Worm (Caenorhabditis elegans) whole organism, L3 larva: ENCODE data around the gene his-2.

Experiments
- ZK546.5 ChIP-seq: sonication (generic microtip); optimal IDR thresholded peaks from 2 replicates; lab custom pipeline; 2017; ENCODE audit warnings: missing biosample characterization, missing genetic modification characterization
- ama-1 ChIP-seq: fragments of 150-350 bp; optimal IDR thresholded peaks from 2 replicates; lab custom pipeline; 2018
- ceh-16 ChIP-seq: sonication (generic microtip); optimal IDR thresholded peaks from 2 replicates; lab custom pipeline; 2017; ENCODE audit warnings: missing biosample characterization, missing genetic modification characterization
- ceh-28 ChIP-seq: fragments of 150-350 bp; optimal IDR thresholded peaks from 2 replicates; lab custom pipeline; 2014; ENCODE audit warnings: missing biosample characterization, missing genetic modification reagents, missing genetic modification characterization
- ceh-82 ChIP-seq: fragments of 150-350 bp; optimal IDR thresholded peaks from 2 replicates; lab custom pipeline; 2014; ENCODE audit warnings: missing biosample characterization, missing genetic modification characterization
- ceh-9 ChIP-seq: sonication (generic microtip); optimal IDR thresholded peaks from 2 replicates; lab custom pipeline; 2018; ENCODE audit warnings: missing biosample characterization, missing genetic modification characterization
- daf-12 ChIP-seq: fragments of 150-350 bp; optimal IDR thresholded peaks from 2 replicates; lab custom pipeline; 2014; ENCODE audit warnings: missing biosample characterization, missing genetic modification reagents, missing genetic modification characterization
- egl-5 ChIP-seq: fragments of 150-350 bp; optimal IDR thresholded peaks from 2 replicates; lab custom pipeline; 2017; ENCODE audit warnings: missing biosample characterization, missing genetic modification reagents, missing genetic modification characterization, inconsistent platforms
- elt-1 ChIP-seq: fragments of 150-350 bp; optimal IDR thresholded peaks from 2 replicates; lab custom pipeline; 2014; ENCODE audit warnings: missing biosample characterization, missing genetic modification characterization
- elt-2 ChIP-seq: sonication (generic microtip); optimal IDR thresholded peaks from 2 replicates; lab custom pipeline; 2016; ENCODE audit warnings: missing genetic modification reagents, mild to moderate bottlenecking, missing genetic modification characterization, missing compliant biosample characterization
- elt-3 ChIP-seq, 3 experiments: fragments of 150-350 bp in 1 of 3; sonication (generic microtip) in 2 of 3; optimal IDR thresholded peaks; 2 replicates in 2 of 3; 4 replicates in 1 of 3; lab custom pipeline; 2014 to 2017; ENCODE audit warnings: missing biosample characterization in 3 of 3, missing genetic modification characterization in 3 of 3
- fkh-10 ChIP-seq: sonication (generic microtip); optimal IDR thresholded peaks from 2 replicates; lab custom pipeline; 2017; ENCODE audit warnings: missing biosample characterization, missing genetic modification reagents, missing genetic modification characterization
- hmg-11 ChIP-seq: sonication (generic microtip); optimal IDR thresholded peaks from 2 replicates; lab custom pipeline; 2016; ENCODE audit warnings: missing genetic modification characterization, missing compliant biosample characterization
- jun-1 ChIP-seq: fragments of 150-350 bp; optimal IDR thresholded peaks from 2 replicates; lab custom pipeline; 2014; ENCODE audit warnings: missing biosample characterization, missing genetic modification reagents, missing genetic modification characterization
- lin-15B ChIP-seq: fragments of 150-350 bp; optimal IDR thresholded peaks from 2 replicates; lab custom pipeline; 2014; ENCODE audit warnings: missing biosample characterization, missing genetic modification characterization
- lin-39 ChIP-seq: fragments of 150-350 bp; optimal IDR thresholded peaks from 2 replicates; lab custom pipeline; 2018; ENCODE audit warnings: missing biosample characterization, missing genetic modification reagents, missing genetic modification characterization
- lsy-12 ChIP-seq: sonication (generic microtip); optimal IDR thresholded peaks from 2 replicates; lab custom pipeline; 2016; ENCODE audit warnings: mild to moderate bottlenecking, missing genetic modification characterization, missing compliant biosample characterization
- mdl-1 ChIP-seq: fragments of 150-350 bp; optimal IDR thresholded peaks from 2 replicates; lab custom pipeline; 2014; ENCODE audit warnings: missing biosample characterization, missing genetic modification characterization
- mml-1 ChIP-seq: fragments of 150-350 bp; sonication (generic microtip); optimal IDR thresholded peaks from 3 replicates; lab custom pipeline; 2014; ENCODE audit warnings: missing biosample characterization, missing genetic modification characterization
- nfya-1 ChIP-seq: sonication (generic microtip); optimal IDR thresholded peaks from 2 replicates; lab custom pipeline; 2017; ENCODE audit warnings: missing genetic modification characterization, mild to moderate bottlenecking, missing compliant biosample characterization, antibody characterized with exemption, moderate library complexity; ENCODE audit not compliant: insufficient read depth
- nhr-11 ChIP-seq: fragments of 150-350 bp; optimal IDR thresholded peaks from 2 replicates; lab custom pipeline; 2014; ENCODE audit warnings: missing biosample characterization, missing genetic modification characterization
- nhr-12 ChIP-seq: fragments of 150-350 bp; optimal IDR thresholded peaks from 2 replicates; lab custom pipeline; 2014; ENCODE audit warnings: missing biosample characterization, missing genetic modification characterization
- nhr-237 ChIP-seq: fragments of 150-350 bp; optimal IDR thresholded peaks from 2 replicates; lab custom pipeline; 2014; ENCODE audit warnings: missing biosample characterization, missing genetic modification characterization
- nhr-28 ChIP-seq: fragments of 150-350 bp; optimal IDR thresholded peaks from 2 replicates; lab custom pipeline; 2014; ENCODE audit warnings: missing biosample characterization, missing genetic modification characterization
- nhr-43 ChIP-seq: sonication (generic microtip); optimal IDR thresholded peaks from 2 replicates; lab custom pipeline; 2016; ENCODE audit warnings: mild to moderate bottlenecking, missing genetic modification characterization, missing compliant biosample characterization; ENCODE audit not compliant: poor library complexity, severe bottlenecking
- nhr-67 ChIP-seq: fragments of 150-350 bp; optimal IDR thresholded peaks from 2 replicates; lab custom pipeline; 2014; ENCODE audit warnings: missing biosample characterization, missing genetic modification characterization
- nhr-76 ChIP-seq: fragments of 150-350 bp; sonication (generic microtip); optimal IDR thresholded peaks from 5 replicates; lab custom pipeline; 2014; ENCODE audit warnings: missing biosample characterization, missing genetic modification characterization
- pha-4 ChIP-seq: fragments of 150-350 bp; optimal IDR thresholded peaks from 2 replicates; lab custom pipeline; 2014; ENCODE audit warnings: missing biosample characterization, missing genetic modification reagents, missing genetic modification characterization
- pqm-1 ChIP-seq: fragments of 150-350 bp; optimal IDR thresholded peaks from 2 replicates; lab custom pipeline; 2017; ENCODE audit warnings: missing biosample characterization, missing genetic modification characterization, inconsistent platforms
- sea-2 ChIP-seq: fragments of 150-350 bp; sonication (generic microtip); optimal IDR thresholded peaks from 4 replicates; lab custom pipeline; 2014; ENCODE audit warnings: missing biosample characterization, missing genetic modification reagents, missing genetic modification characterization
- skn-1 ChIP-seq: fragments of 150-350 bp; optimal IDR thresholded peaks from 2 replicates; lab custom pipeline; 2014; ENCODE audit warnings: missing biosample characterization, missing genetic modification characterization
- zag-1 ChIP-seq: fragments of 150-350 bp; optimal IDR thresholded peaks from 2 replicates; lab custom pipeline; 2014; ENCODE audit warnings: missing biosample characterization, missing genetic modification characterization
- ztf-11 ChIP-seq: fragments of 150-350 bp; optimal IDR thresholded peaks from 2 replicates; lab custom pipeline; 2014; ENCODE audit warnings: missing biosample characterization, missing genetic modification characterization
- ztf-4 ChIP-seq: fragments of 150-350 bp; optimal IDR thresholded peaks from 2 replicates; lab custom pipeline; 2014; ENCODE audit warnings: missing biosample characterization, missing genetic modification characterization

his-2 gene

ce11 chrV:16047508-16047907, 5.4 kb upstream of the his-2 start, which contains the start of gene str-198:
Gene str-198, plus strand, starts transcription at chrV:16047808.
- no peak for TF ChIP-seq mdl-1 (tag; lab: Kevin White, UChicago)
- no peak for TF ChIP-seq lsy-12 (tag; lab: Kevin White, UChicago)
- TF ChIP-seq daf-12 (tag; lab: Kevin White, UChicago): no peak
- TF ChIP-seq pqm-1 (tag; lab: Kevin White, UChicago): no peak
- TF ChIP-seq elt-3 (tag; optimal IDR thresholded peaks at IDR 0.05; lab: Kevin White, UChicago): no peak
- TF ChIP-seq fkh-10 (GFP tag; lab: Kevin White, UChicago): no peak
- TF ChIP-seq hmg-11: no peak
- no peak for TF ChIP-seq mml-1
- no peak for TF ChIP-seq lin-39
- no peak for TF ChIP-seq nhr-67 (tag; lab: Kevin White, UChicago)
- no peak for TF ChIP-seq lin-15B (tag; lab: Kevin White, UChicago)
- no peak for TF ChIP-seq ama-1 (lab: Kevin White, UChicago)
- no peak for TF ChIP-seq nhr-12
- TF ChIP-seq sea-2: no peak
- TF ChIP-seq nhr-28 (tag; lab: Kevin White, UChicago): no peak
- no peak for TF ChIP-seq ZK546.5 (tag; lab: Kevin White, UChicago)
- TF ChIP-seq ztf-4 (tag; lab: Kevin White, UChicago): no peak
- no peak for TF ChIP-seq ceh-16 (tag; lab: Kevin White, UChicago)
- TF ChIP-seq ceh-9 (tag; lab: Kevin White, UChicago): no peak
- no peak for TF ChIP-seq egl-5 (tag; lab: Kevin White, UChicago)
- TF ChIP-seq, all 47 proteins: peak for 0

DNA sequence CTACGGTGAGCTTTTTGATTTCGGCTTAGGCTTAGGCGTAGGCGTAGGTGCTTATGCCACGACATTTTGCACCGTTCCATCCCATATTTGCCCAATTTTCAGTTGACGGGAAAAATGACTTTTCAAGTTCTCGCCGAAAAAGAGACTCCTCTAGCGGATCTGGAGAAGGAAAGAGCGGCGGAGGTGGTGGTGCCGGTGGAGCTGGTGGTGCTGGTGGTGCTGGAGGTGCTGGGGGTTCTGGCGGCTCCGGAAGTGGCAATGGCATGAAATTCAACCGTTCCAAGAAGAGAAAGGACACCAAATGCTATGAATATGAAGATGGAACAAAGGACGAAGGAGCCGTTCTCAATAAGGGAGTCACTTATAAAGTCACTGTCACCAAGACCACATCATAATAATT, 5.0 kb upstream of the his-2 start:
- TF ChIP-seq skn-1 (tag; lab: Kevin White, UChicago) (no peak), nhr-11 (tag; lab: Kevin White, UChicago) (no peak), egl-5 (tag; lab: Kevin White, UChicago) (no peak), elt-1 (tag; lab: Kevin White, UChicago) (no peak), elt-2 (tag; lab: Kevin White, UChicago) (no peak), nhr-43 (tag; lab: Kevin White, UChicago) (no peak), zag-1 (tag; lab: Kevin White, UChicago) (no peak)

- TF ChIP-seq lin-15B (tag; lab: Kevin White, UChicago): no peak
- TF ChIP-seq nhr-28 (tag; lab: Kevin White, UChicago): no peak
- TF ChIP-seq ceh-82 (tag; lab: Kevin White, UChicago): no peak
- TF ChIP-seq nhr-76 (tag; lab: Kevin White, UChicago): no peak
- TF ChIP-seq ztf-4 (tag; lab: Kevin White, UChicago): no peak
- TF ChIP-seq ztf-11 (tag; lab: Kevin White, UChicago): no peak
- no peak for TF ChIP-seq lsy-12 (tag; lab: Kevin White, UChicago)
- TF ChIP-seq pqm-1 (tag; lab: Kevin White, UChicago): no peak
- no peak for TF ChIP-seq nfya-1
These were observed 4.5 kb upstream of the his-2 start, which contains the start of gene ZK285.2 for ce11 chrV:16046573-16046972. Gene ZK285.2, plus strand, starts transcription at chrV:16046873.

ce11 chrV:16045837-16046236, 3.8 kb upstream of the his-2 start, which contains the start of gene T10C6.15:
Gene T10C6.15, minus strand, starts transcription at chrV:16045940.
- TF ChIP-seq elt-2 (tag; lab: Kevin White, UChicago) (peak; percentile 99), pha-4 (tag; lab: Kevin White, UChicago) (peak; percentile 90), jun-1 (tag; lab: Kevin White, UChicago) (peak; percentile 82), nhr-76 (tag; lab: Kevin White, UChicago) (no peak), pqm-1 (tag; lab: Kevin White, UChicago) (peak; percentile 92), ceh-28 (tag; lab: Kevin White, UChicago) (no peak), nhr-11 (tag; lab: Kevin White, UChicago) (no peak), sea-2 (no peak), nhr-237 (tag; lab: Kevin White, UChicago) (no peak), nhr-43 (tag; lab: Kevin White, UChicago) (peak; percentile 57), zag-1 (tag; lab: Kevin White, UChicago) (no peak), hmg-11 (no peak)
- TF ChIP-seq, all 47 proteins: peak for 5

ce11 chrV:16043686-16044085, 1.6 kb upstream of the his-2 start:
- TF ChIP-seq elt-2 (tag; lab: Kevin White, UChicago) (peak; percentile 81), mml-1 (no peak), pqm-1 (tag; lab: Kevin White, UChicago) (peak; percentile 53), pha-4 (tag; lab: Kevin White, UChicago) (peak; percentile 28)
